Fruit fly (Drosophila melanogaster) whole organism: ENCODE results near the gene Fhos.

Source experiments
- EcR ChIP-seq, 2 experiments: fragments of >200 bp; optimal IDR thresholded peaks; 2 replicates each; lab custom pipeline; 2017; ENCODE audit warnings: missing biosample characterization in 2 of 2, missing genetic modification characterization in 2 of 2, missing genetic modification reagents in 2 of 2
- pan ChIP-seq: fragments of >200 bp; optimal IDR thresholded peaks from 2 replicates; lab custom pipeline; 2017

DNA sequence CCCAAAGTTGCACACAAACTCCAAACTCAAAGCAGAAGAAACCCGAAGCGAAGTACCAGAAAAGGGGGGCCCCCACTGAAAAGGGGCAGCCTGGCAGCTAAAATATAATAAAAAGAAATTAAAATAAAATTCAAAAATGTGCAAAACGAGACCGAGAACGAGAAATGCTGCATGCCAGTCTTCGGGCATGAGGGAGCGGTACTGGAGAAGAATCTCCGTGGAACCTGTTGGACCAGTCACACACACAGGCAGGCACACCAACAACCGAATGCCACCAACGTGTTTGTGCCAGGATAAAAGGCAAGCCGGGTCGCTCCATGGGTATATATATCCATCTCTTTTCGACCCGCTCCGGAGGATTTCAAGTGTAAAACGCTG is 71.6 kb downstream of the Fhos start:
- no peak for TF ChIP-seq pan
- TF ChIP-seq EcR (GFP tag; optimal IDR thresholded peaks at IDR 0.05; lab: Kevin White, UChicago): no peak
